Worm (Caenorhabditis elegans): ENCODE data around the gene lips-7.
"Not testable (repeated sequence)": the region's sequence is repeated elsewhere in the genome, so short reads cannot be mapped to it uniquely, and the experiment has no call there.

Gene lips-7

ce11 chrII:591110-591509 lies 39.5 kb downstream of the lips-7 start, which contains the start of gene W08F4.10:
Gene W08F4.10 (minus strand): TSS chrII:591210.
- no peak for TF ChIP-seq ets-4 (GFP tag; optimal IDR thresholded peaks at IDR 0.05)
- TF ChIP-seq repo-1 (tag; optimal IDR thresholded peaks at IDR 0.05) = no peak
- TF ChIP-seq dpff-1 (tag; optimal IDR thresholded peaks at IDR 0.05) = no peak
- TF ChIP-seq unc-130 (GFP tag; optimal IDR thresholded peaks at IDR 0.05) = no peak
- no peak for TF ChIP-seq attf-6 (GFP tag; IDR thresholded peaks at IDR 0.05)
- no peak for TF ChIP-seq dpl-1 (GFP tag; optimal IDR thresholded peaks at IDR 0.05)
- TF ChIP-seq F52B5.7 (tag; optimal IDR thresholded peaks at IDR 0.05) = no peak
- TF ChIP-seq let-607 (tag; optimal IDR thresholded peaks at IDR 0.05) = no peak
- TF ChIP-seq B0336.3 (GFP tag; IDR thresholded peaks at IDR 0.05) = no peak
- TF ChIP-seq lsy-27 (tag; optimal IDR thresholded peaks at IDR 0.05; ENCODE audit: borderline replicate concordance, insufficient read depth) = no peak
- TF ChIP-seq rcor-1 (GFP tag; IDR thresholded peaks at IDR 0.05) = no peak
- TF ChIP-seq C17E4.6 (GFP tag; IDR thresholded peaks at IDR 0.05) = no peak
- no peak for TF ChIP-seq ceh-100 (GFP tag; IDR thresholded peaks at IDR 0.05)
- no peak for TF ChIP-seq nhr-27 (tag; optimal IDR thresholded peaks at IDR 0.05)
- TF ChIP-seq snpc-1.3 (tag; optimal IDR thresholded peaks at IDR 0.05; ENCODE audit: insufficient read depth) = no peak
- no peak for TF ChIP-seq mcd-1 (GFP tag; IDR thresholded peaks at IDR 0.05)
- no peak for TF ChIP-seq F57C9.4 (tag; optimal IDR thresholded peaks at IDR 0.05)
- TF ChIP-seq let-526 (GFP tag; IDR thresholded peaks at IDR 0.05) = no peak

ce11 chrII:593221-593620 lies 41.6 kb downstream of the lips-7 start, which contains the start of gene W08F4.1:
Gene W08F4.1 (plus strand): TSS chrII:593521.
- TF ChIP-seq Y53G8AR.9 (GFP tag; conservative IDR thresholded peaks at IDR 0.05); ccch-3 (GFP tag; optimal IDR thresholded peaks at IDR 0.05); rpc-1 (optimal IDR thresholded peaks at IDR 0.05); rpc-1 (tag; optimal IDR thresholded peaks at IDR 0.05): not testable (repeated sequence)

ce11 chrII:596702-597101 lies 45.0 kb downstream of the lips-7 start:
- TF ChIP-seq gei-17 (GFP tag; optimal IDR thresholded peaks at IDR 0.05) (no peak), dpff-1 (tag; optimal IDR thresholded peaks at IDR 0.05) (no peak), B0261.1 (tag; optimal IDR thresholded peaks at IDR 0.05) (no peak), Y53G8AR.9 (GFP tag; conservative IDR thresholded peaks at IDR 0.05) (no peak), pbrm-1 (GFP tag; IDR thresholded peaks at IDR 0.05) (no peak), nhr-179 (tag; optimal IDR thresholded peaks at IDR 0.05) (no peak), egl-18 (GFP tag; IDR thresholded peaks at IDR 0.05) (no peak), ama-1 (optimal IDR thresholded peaks at IDR 0.05) (no peak), ama-1 (GFP tag; optimal IDR thresholded peaks at IDR 0.05) (no peak), madf-10 (tag; optimal IDR thresholded peaks at IDR 0.05) (no peak), repo-1 (tag; optimal IDR thresholded peaks at IDR 0.05) (no peak), B0019.2 (GFP tag; conservative IDR thresholded peaks at IDR 0.05) (no peak), F10E7.11 (tag; optimal IDR thresholded peaks at IDR 0.05) (no peak), hlh-12 (tag; optimal IDR thresholded peaks at IDR 0.05) (no peak), F57C9.4 (tag; optimal IDR thresholded peaks at IDR 0.05) (no peak), ceh-58 (GFP tag; IDR thresholded peaks at IDR 0.05) (no peak), atf-7 (tag; optimal IDR thresholded peaks at IDR 0.05) (no peak), ceh-40 (GFP tag; IDR thresholded peaks at IDR 0.05) (no peak), hrde-1 (tag; optimal IDR thresholded peaks at IDR 0.05; ENCODE audit: borderline replicate concordance) (no peak), attf-6 (GFP tag; IDR thresholded peaks at IDR 0.05) (no peak), ZK185.1 (tag; optimal IDR thresholded peaks at IDR 0.05; ENCODE audit: poor library complexity, severe bottlenecking) (no peak)

All from whole organism, young adult.